Worm (Caenorhabditis elegans) whole organism, L4 larva: ENCODE results near the gene picc-1.

Source experiments
- R02D3.7 ChIP-seq: fragments of 150-350 bp; sonication (generic microtip); optimal IDR thresholded peaks from 3 replicates; lab custom pipeline; 2014; ENCODE audit warnings: missing biosample characterization, missing genetic modification characterization
- ama-1 ChIP-seq: fragments of 150-350 bp; optimal IDR thresholded peaks from 2 replicates; lab custom pipeline; 2014; ENCODE audit warnings: inconsistent platforms, mixed read lengths
- daf-12 ChIP-seq: fragments of 150-350 bp; optimal IDR thresholded peaks from 2 replicates; lab custom pipeline; 2014; ENCODE audit warnings: missing biosample characterization, missing genetic modification reagents, missing genetic modification characterization
- dve-1 ChIP-seq: sonication (generic microtip); optimal IDR thresholded peaks from 2 replicates; lab custom pipeline; 2017; ENCODE audit warnings: antibody characterized with exemption, mild to moderate bottlenecking, missing genetic modification characterization, missing compliant biosample characterization; ENCODE audit not compliant: insufficient read depth
- madf-9 ChIP-seq: fragments of 200-800 bp; sonication (Bioruptor generic); conservative IDR thresholded peaks from 2 replicates; pipeline ENCODE4 v1.3.6; 2022; ENCODE audit warnings: missing genetic modification reagents, missing genetic modification characterization, missing compliant biosample characterization
- mdt-29 ChIP-seq: fragments of 200-800 bp; sonication (Bioruptor generic); IDR thresholded peaks from 2 replicates; pipeline ENCODE4 v1.3.6; 2022; ENCODE audit warnings: missing genetic modification reagents, missing genetic modification characterization, missing compliant biosample characterization
- mep-1 ChIP-seq: fragments of 150-350 bp; sonication (generic microtip); optimal IDR thresholded peaks from 3 replicates; lab custom pipeline; 2014; ENCODE audit warnings: missing biosample characterization, missing genetic modification characterization
- nhr-76 ChIP-seq: fragments of 150-350 bp; optimal IDR thresholded peaks from 2 replicates; lab custom pipeline; 2014; ENCODE audit warnings: missing biosample characterization, missing genetic modification characterization
- zag-1 ChIP-seq: fragments of 150-350 bp; optimal IDR thresholded peaks from 2 replicates; lab custom pipeline; 2014; ENCODE audit warnings: missing biosample characterization, missing genetic modification characterization

DNA sequence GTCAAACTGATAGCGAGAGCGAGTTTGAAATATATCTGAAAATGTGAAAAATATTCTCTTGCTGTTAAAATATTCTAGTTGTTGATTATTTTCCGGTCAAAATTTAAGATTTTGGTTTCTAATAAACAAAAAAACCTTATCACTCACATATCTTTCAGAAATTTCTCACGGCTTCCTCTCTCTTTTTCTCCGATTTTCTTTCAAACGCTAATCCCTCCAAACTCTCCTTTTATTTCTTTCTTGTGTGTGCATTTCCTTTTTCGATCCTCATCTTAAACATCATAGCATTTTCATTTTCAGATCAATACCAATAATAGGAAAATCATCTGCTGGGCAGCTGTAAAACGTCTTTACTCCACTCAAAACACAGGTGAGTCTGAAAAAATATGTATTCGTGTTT, 15.5 kb upstream of the picc-1 start, which contains the start of gene fos-1:
- TF ChIP-seq mep-1 (tag; lab: Kevin White, UChicago) (no peak), dve-1 (tag; lab: Kevin White, UChicago) (no peak), zag-1 (tag; lab: Kevin White, UChicago) (no peak), R02D3.7 (no peak), madf-9 (no peak), daf-12 (tag; lab: Kevin White, UChicago) (no peak), nhr-76 (tag; lab: Kevin White, UChicago) (no peak), ama-1 (lab: Kevin White, UChicago) (no peak), mdt-29 (GFP tag; lab: Robert Waterston, UW) (no peak)
